Fruit fly (Drosophila melanogaster): ENCODE measurements around the gene CG15043.

Gene CG15043

DNA sequence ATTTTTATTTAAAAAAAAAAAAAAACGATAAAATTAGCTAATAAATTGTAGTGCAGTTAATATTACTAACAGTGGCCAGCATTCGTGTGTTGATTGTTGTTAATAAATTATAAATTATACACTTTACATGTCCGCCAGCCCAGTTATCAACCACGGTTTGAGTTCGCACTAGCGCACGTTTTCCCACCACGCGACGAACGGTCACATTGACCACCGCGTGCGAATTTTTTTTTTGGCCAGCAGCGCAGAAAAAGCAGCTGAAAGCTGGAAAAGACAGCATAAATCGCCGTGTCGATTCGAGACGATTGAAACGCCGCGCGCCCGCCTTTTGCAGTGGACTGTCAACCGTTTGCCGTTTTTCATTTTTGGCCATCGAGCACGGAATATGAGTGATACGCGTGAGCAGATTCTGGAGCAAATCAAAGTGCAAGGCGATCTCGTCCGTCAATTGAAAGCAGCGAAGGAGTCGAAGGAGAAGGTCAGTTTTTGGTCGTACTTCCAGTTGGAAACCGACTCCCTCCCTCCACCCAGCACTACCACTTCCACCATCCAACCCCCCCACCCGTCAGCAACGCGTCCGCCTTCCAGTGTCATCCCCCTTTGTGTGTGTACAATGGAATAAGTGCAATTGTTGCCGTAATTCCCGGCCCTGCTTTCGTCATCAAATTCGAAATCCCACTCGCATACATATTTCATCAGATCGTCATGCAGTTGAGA is 21.4 kb upstream of the CG15043 start, which contains the start of the genes Bx and HisRS:
TSS of gene Bx (plus strand) at position 224 of the 717 bp plus-strand sequence.
TSS of gene HisRS (plus strand) at position 224 of the 717 bp plus-strand sequence.
- peak; percentile 31 for TF ChIP-seq EcR (GFP tag; optimal IDR thresholded peaks at IDR 0.05)
- no peak for TF ChIP-seq Snoo (tag; optimal IDR thresholded peaks at IDR 0.05)
- TF ChIP-seq CG4496 (GFP tag; IDR thresholded peaks at IDR 0.05) = peak; percentile 9; the same call in 2 of the 3 replicates

DNA sequence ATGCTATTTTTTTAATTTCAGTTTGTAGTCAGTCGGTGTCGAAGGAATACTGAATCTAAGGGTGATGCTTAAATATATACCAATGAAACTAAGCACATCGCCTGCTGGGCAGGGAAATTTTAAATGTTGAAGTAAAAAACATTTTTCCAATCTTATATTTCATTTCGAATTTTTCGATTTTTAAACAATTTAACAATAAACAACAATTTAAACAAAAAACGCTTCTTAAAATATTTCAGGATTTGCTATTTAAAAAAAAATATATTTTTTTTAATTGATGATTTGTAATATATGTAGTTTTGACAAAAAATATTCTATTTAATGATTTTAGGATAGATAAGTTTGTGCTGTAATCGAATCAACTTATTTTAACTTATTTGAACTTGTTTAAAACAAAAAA is 20.8 kb upstream of the CG15043 start, which contains the start of gene CG6470:
TSS of gene CG6470 (minus strand) at position 101 of the 400 bp plus-strand sequence.
- TF ChIP-seq CG32121 (GFP tag; IDR thresholded peaks at IDR 0.05) = no peak
- TF ChIP-seq CG12605 (GFP tag; IDR thresholded peaks at IDR 0.05) = no peak
- TF ChIP-seq D1 (tag; optimal IDR thresholded peaks at IDR 0.05) = no peak
- no peak for TF ChIP-seq Ets98B (GFP tag; IDR thresholded peaks at IDR 0.05)
- no peak for TF ChIP-seq CG8301 (tag; optimal IDR thresholded peaks at IDR 0.05)
- TF ChIP-seq gl (tag; optimal IDR thresholded peaks at IDR 0.05) = no peak
- no peak for TF ChIP-seq rn (GFP tag; IDR thresholded peaks at IDR 0.05)
- TF ChIP-seq fd96Ca (GFP tag; IDR thresholded peaks at IDR 0.05) = no peak

DNA sequence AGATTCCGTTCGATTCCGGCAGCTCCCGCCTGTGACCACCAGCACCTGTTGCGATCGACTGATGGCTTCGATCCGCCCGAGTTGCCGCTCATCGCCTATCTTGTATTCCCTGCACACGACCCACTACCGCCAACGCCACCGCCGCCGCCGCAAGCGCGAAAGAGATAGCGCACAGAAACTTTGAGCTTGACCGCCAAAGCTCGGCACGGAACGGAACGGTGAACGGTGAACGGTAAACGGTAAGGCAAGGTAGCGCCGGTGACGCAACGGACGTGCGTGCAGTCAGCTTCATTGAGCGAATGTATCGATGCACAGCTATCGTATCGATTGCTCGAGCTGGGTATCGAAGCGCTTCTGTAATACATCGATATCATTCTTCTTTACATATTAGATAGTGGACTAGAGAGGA is 18.3 kb upstream of the CG15043 start, which contains the start of gene Ggt-1:
TSS of gene Ggt-1 (minus strand) at position 251 of the 409 bp plus-strand sequence.
- TF ChIP-seq EcR (GFP tag; optimal IDR thresholded peaks at IDR 0.05) (no peak), CG13204 (GFP tag; optimal IDR thresholded peaks at IDR 0.05) (peak; percentile 82), CG4496 (GFP tag; IDR thresholded peaks at IDR 0.05) (peak; percentile 39; the same call in 1 of the 3 replicates)

DNA sequence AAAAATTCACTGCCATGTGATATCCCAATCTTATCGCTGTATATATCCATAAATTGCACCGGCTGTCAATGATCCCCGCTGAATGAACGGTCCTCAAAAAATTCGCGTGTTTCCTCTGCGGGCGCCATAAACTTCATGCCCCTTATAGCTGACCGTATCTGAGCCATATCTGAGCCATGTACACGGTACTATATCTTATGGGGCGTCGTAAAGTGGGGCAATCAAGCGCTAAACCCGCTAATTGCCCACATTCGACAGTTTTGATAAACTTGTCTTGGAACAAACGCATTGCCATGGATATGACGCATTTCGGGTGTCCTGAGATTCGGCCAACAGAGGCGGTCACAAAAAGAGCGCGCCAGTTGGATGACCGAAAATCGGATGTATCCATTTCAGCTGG is 16.9 kb upstream of the CG15043 start:
- TF ChIP-seq gl (tag; optimal IDR thresholded peaks at IDR 0.05) = no peak
- TF ChIP-seq CG17806 (tag; optimal IDR thresholded peaks at IDR 0.05) = no peak
- TF ChIP-seq CG12605 (GFP tag; IDR thresholded peaks at IDR 0.05) = no peak

DNA sequence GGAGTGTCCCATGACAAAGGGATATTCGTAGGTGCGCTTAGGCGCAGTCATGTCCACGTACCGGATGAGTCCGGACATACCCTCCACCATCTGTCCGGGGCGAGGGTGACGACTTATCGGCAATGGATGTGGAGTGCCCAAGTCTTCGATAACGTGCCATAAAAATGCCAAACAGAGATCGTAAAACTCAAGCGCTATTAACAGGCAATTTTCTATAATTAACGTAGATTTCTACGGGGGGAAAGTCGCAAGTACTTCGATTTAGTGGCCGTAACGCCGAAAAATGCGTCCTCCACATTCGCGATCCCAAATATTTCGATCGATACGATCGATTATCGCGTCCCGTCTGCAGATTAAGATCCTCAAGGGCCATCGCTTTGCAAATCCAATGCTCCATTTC is 15.5 kb upstream of the CG15043 start:
- no peak for TF ChIP-seq CG8301 (tag; optimal IDR thresholded peaks at IDR 0.05)
- TF ChIP-seq CG14655 (GFP tag; optimal IDR thresholded peaks at IDR 0.05) = no peak
- no peak for TF ChIP-seq Pif1B (GFP tag; optimal IDR thresholded peaks at IDR 0.05)
- no peak for TF ChIP-seq CG32121 (GFP tag; IDR thresholded peaks at IDR 0.05)
- no peak for TF ChIP-seq CG9948 (tag; optimal IDR thresholded peaks at IDR 0.05)
- no peak for TF ChIP-seq rn (GFP tag; IDR thresholded peaks at IDR 0.05)
- TF ChIP-seq Ets98B (GFP tag; IDR thresholded peaks at IDR 0.05) = no peak
- TF ChIP-seq CG34367 (tag; optimal IDR thresholded peaks at IDR 0.05) = no peak
- no peak for TF ChIP-seq gl (tag; optimal IDR thresholded peaks at IDR 0.05)
- no peak for TF ChIP-seq CG4496 (GFP tag; IDR thresholded peaks at IDR 0.05)
- no peak for TF ChIP-seq CG12605 (GFP tag; IDR thresholded peaks at IDR 0.05)
- no peak for TF ChIP-seq CG10348 (GFP tag; IDR thresholded peaks at IDR 0.05)
- TF ChIP-seq CG8159 (tag; optimal IDR thresholded peaks at IDR 0.05) = no peak
- no peak for TF ChIP-seq CG15710 (tag; optimal IDR thresholded peaks at IDR 0.05)
- no peak for TF ChIP-seq CG13204 (GFP tag; optimal IDR thresholded peaks at IDR 0.05)
- no peak for TF ChIP-seq CG17806 (tag; optimal IDR thresholded peaks at IDR 0.05)

DNA sequence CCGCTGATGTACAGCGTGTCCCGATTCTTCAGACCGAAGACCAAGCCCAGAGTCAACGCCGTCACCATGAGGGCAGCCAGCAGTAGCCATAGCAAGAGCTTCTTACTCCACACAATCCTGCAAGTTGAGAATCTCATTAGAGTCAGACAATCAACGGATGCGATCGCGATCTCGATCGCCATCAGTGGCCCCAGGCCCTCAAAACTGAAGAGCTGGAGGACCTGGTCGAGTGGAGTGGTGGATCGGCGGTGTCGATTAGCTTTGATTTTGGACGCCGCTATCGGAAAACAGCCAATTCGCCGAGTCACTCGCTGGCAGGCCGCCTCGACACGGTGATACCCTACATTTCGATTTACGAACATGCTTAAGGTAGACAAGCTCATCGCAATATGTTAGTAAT is 14.6 kb upstream of the CG15043 start:
- TF ChIP-seq CG8301 (tag; optimal IDR thresholded peaks at IDR 0.05) (no peak), gl (tag; optimal IDR thresholded peaks at IDR 0.05) (no peak), CG15710 (tag; optimal IDR thresholded peaks at IDR 0.05) (no peak), CG32121 (GFP tag; IDR thresholded peaks at IDR 0.05) (no peak), CG12605 (GFP tag; IDR thresholded peaks at IDR 0.05) (no peak), D1 (tag; optimal IDR thresholded peaks at IDR 0.05) (no peak), fd96Ca (GFP tag; IDR thresholded peaks at IDR 0.05) (no peak), Pif1B (GFP tag; optimal IDR thresholded peaks at IDR 0.05) (no peak), CG10348 (GFP tag; IDR thresholded peaks at IDR 0.05) (no peak), CG9948 (tag; optimal IDR thresholded peaks at IDR 0.05) (no peak), Snoo (tag; optimal IDR thresholded peaks at IDR 0.05) (no peak), CG34367 (tag; optimal IDR thresholded peaks at IDR 0.05) (no peak), Pif1A (GFP tag; optimal IDR thresholded peaks at IDR 0.05) (no peak), Ets98B (GFP tag; IDR thresholded peaks at IDR 0.05) (no peak)

DNA sequence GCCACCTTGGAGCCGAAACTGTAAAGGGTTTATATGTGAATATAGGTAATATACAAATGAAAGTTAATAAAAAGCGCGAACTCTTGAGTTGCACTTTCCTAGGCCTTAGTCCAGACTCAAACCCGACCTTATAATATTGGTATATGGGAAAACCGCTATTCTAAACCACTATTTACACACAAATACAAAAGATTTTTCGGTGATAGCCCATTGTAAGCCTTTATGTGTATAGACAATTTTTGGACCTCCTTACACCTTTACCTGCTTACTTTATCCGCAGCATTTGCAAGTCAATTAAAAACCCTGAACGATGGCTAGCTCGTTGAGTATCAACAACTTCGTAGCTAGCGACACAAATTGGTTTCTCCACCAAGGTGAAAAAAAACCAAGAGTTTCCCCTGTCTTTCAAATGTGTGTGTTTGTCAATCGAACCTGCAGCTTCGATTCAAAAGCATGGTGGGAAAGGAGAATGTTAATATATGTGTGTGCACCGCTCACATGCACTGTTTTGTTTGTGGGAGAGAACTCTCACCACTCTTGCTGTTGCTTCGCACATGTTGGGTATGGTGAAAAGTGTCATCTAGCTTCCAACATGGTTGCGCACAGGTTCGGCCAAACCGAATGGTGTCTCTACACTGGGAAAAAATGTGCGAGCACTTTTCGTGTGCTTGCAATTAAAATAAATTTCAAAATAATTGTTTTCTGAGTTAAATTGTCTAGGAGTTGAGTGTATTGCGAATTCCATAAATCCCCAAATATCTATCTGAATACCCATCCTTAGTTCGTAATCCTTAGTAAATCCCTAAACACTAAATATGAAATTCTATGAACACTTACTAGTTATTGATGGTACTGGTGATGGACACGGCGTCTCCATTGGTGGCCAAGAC is 12.9 kb upstream of the CG15043 start:
- no peak for TF ChIP-seq CG14655 (GFP tag; optimal IDR thresholded peaks at IDR 0.05)
- TF ChIP-seq D1 (tag; optimal IDR thresholded peaks at IDR 0.05) = peak; percentile 17
- peak; percentile 67 for TF ChIP-seq CG34367 (tag; optimal IDR thresholded peaks at IDR 0.05)
- TF ChIP-seq CG15710 (tag; optimal IDR thresholded peaks at IDR 0.05) = peak; percentile 38
- no peak for TF ChIP-seq CG13204 (GFP tag; optimal IDR thresholded peaks at IDR 0.05)
- TF ChIP-seq gl (tag; optimal IDR thresholded peaks at IDR 0.05) = peak; percentile 30
- peak; percentile 77 for TF ChIP-seq Pif1A (GFP tag; optimal IDR thresholded peaks at IDR 0.05)
- TF ChIP-seq CG32121 (GFP tag; IDR thresholded peaks at IDR 0.05) = peak; percentile 82
- TF ChIP-seq CG10348 (GFP tag; IDR thresholded peaks at IDR 0.05) = no peak
- peak; percentile 3 for TF ChIP-seq EcR (GFP tag; optimal IDR thresholded peaks at IDR 0.05)
- TF ChIP-seq CG17806 (tag; optimal IDR thresholded peaks at IDR 0.05) = peak; percentile 65
- peak; percentile 85 for TF ChIP-seq CG12605 (GFP tag; IDR thresholded peaks at IDR 0.05)
- peak; percentile 70; the same call in 1 of the 2 replicates for TF ChIP-seq rn (GFP tag; IDR thresholded peaks at IDR 0.05)
- TF ChIP-seq fd96Ca (GFP tag; IDR thresholded peaks at IDR 0.05) = peak; percentile 83
- peak; percentile 71 for TF ChIP-seq Pif1B (GFP tag; optimal IDR thresholded peaks at IDR 0.05)
- peak; percentile 49 for TF ChIP-seq Snoo (tag; optimal IDR thresholded peaks at IDR 0.05)
- peak; percentile 57 for TF ChIP-seq CG9948 (tag; optimal IDR thresholded peaks at IDR 0.05)
- TF ChIP-seq Ets98B (GFP tag; IDR thresholded peaks at IDR 0.05) = peak; percentile 86
- peak; percentile 92 for TF ChIP-seq CG4496 (GFP tag; IDR thresholded peaks at IDR 0.05)
- peak; percentile 57 for TF ChIP-seq CG8159 (tag; optimal IDR thresholded peaks at IDR 0.05)
- peak; percentile 69 for TF ChIP-seq CG8301 (tag; optimal IDR thresholded peaks at IDR 0.05)
